Fruit fly (Drosophila melanogaster): ENCODE data around the gene tld.
A peak's percentile ranks its signal among the peaks of the same experiment; 100 is the strongest.

Gene tld

dm6 chr3R:24749055-24749992 is at the start of gene tld:
Gene tld (plus strand): TSS chr3R:24749731.
- TF ChIP-seq Hr3 (GFP tag; optimal IDR thresholded peaks at IDR 0.05) (no peak), Blimp-1 (GFP tag; optimal IDR thresholded peaks at IDR 0.05) (peak; percentile 45), CG15479 (GFP tag; optimal IDR thresholded peaks at IDR 0.05) (peak; percentile 54), cas (GFP tag; IDR thresholded peaks at IDR 0.05) (no peak), sim (GFP tag; IDR thresholded peaks at IDR 0.05) (no peak), D (optimal IDR thresholded peaks at IDR 0.05) (peak; percentile 78), D (GFP tag; optimal IDR thresholded peaks at IDR 0.05) (no peak), tgo (GFP tag; IDR thresholded peaks at IDR 0.05) (no peak), CG3065 (GFP tag; optimal IDR thresholded peaks at IDR 0.05) (peak; percentile 44), yki (optimal IDR thresholded peaks at IDR 0.05) (no peak), zen (tag; optimal IDR thresholded peaks at IDR 0.05) (peak; percentile 91), pros (GFP tag; optimal IDR thresholded peaks at IDR 0.05) (no peak), slp2 (GFP tag; optimal IDR thresholded peaks at IDR 0.05) (no peak), tll (GFP tag; optimal IDR thresholded peaks at IDR 0.05) (peak in 1 of 2 experiments; percentile 88), CG11560 (tag; IDR thresholded peaks at IDR 0.05) (no peak), z (GFP tag; IDR thresholded peaks at IDR 0.05) (peak; percentile 54; the same call in 1 of the 3 replicates), Atf-2 (GFP tag; optimal IDR thresholded peaks at IDR 0.05) (no peak), cad (GFP tag; optimal IDR thresholded peaks at IDR 0.05) (peak; percentile 98), gsb-n (tag; optimal IDR thresholded peaks at IDR 0.05) (no peak), Mes4 (GFP tag; optimal IDR thresholded peaks at IDR 0.05) (no peak)

DNA sequence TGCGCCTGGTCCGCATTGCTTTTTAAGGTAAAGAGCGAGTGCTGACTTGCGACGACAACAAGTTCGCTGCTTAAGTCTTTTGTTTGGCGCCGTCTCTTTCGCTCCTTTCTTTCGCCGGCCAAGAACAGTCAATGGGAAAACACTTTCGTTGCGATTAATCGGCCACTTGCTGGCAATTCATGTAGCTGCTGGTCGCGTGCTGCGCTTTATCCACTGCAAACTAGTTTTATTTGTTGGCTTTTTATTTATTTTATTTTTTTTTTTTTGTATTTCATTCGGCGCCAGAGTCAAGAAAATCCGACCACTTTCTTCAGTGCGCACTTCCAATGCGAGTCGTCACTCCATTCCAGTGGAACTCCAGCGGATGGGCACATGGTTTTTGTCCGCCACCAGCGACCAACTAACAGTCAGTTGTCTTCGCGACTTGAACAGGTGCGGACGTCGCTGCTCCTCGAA is 37.1 kb upstream of the tld start, which contains the start of the genes CG13627 and CG46316:
Gene CG13627, plus strand, starts transcription at position 406 of the 456 bp plus-strand sequence.
Gene CG46316, plus strand, starts transcription at position 406 of the 456 bp plus-strand sequence.
- TF ChIP-seq vvl (GFP tag; IDR thresholded peaks at IDR 0.05) (peak; percentile 44; the same call in 1 of the 2 replicates), Blimp-1 (GFP tag; optimal IDR thresholded peaks at IDR 0.05) (peak; percentile 80), NFAT (GFP tag; IDR thresholded peaks at IDR 0.05) (no peak), pan (optimal IDR thresholded peaks at IDR 0.05) (no peak), pan (GFP tag; optimal IDR thresholded peaks at IDR 0.05 in 1 of 2, IDR thresholded peaks at IDR 0.05 in 1 of 2) (no peak), toy (GFP tag; IDR thresholded peaks at IDR 0.05) (no peak), Bteb2 (GFP tag; optimal IDR thresholded peaks at IDR 0.05) (no peak), CG3163 (GFP tag; optimal IDR thresholded peaks at IDR 0.05) (no peak), Ets65A (GFP tag) (peak; percentile 63)

DNA sequence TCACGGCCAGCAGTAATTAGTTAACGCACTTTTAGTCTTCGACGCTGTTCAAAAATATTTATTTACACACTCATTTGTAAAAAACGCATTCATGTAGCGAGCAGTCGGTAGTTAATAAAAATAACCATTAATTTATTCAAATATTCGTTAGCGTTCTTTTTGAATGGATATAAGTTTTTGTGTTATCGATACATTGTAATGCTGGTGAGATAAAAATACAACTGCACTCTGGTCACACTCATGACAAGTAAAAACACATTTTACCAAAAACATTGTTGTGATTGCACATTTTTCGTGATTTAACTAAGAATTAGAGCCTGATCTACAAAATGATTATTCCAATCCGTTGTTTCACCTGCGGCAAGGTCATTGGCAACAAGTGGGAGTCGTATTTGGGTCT is 32.2 kb upstream of the tld start, which contains the start of gene Polr2L:
Gene Polr2L, plus strand, starts transcription at position 223 of the 400 bp plus-strand sequence.
- TF ChIP-seq MESR4 (GFP tag; optimal IDR thresholded peaks at IDR 0.05) (peak; percentile 48), E2f2 (GFP tag; IDR thresholded peaks at IDR 0.05) (peak; percentile 74), stwl (tag; optimal IDR thresholded peaks at IDR 0.05) (peak; percentile 62), CG4617 (GFP tag; optimal IDR thresholded peaks at IDR 0.05; ENCODE audit: borderline replicate concordance) (peak; percentile 29), Dref (GFP tag; IDR thresholded peaks at IDR 0.05) (peak; percentile 63), oc (tag; optimal IDR thresholded peaks at IDR 0.05) (no peak), CG13287 (GFP tag; IDR thresholded peaks at IDR 0.05; ENCODE audit: partially characterized antibody) (peak; percentile 25; the same call in 1 of the 2 replicates), CG9727 (GFP tag; optimal IDR thresholded peaks at IDR 0.05) (no peak), hth (optimal IDR thresholded peaks at IDR 0.05) (no peak), gfzf (GFP tag; optimal IDR thresholded peaks at IDR 0.05) (peak; percentile 70), CG10431 (GFP tag; optimal IDR thresholded peaks at IDR 0.05) (no peak), amos (GFP tag; IDR thresholded peaks at IDR 0.05; ENCODE audit: partially characterized antibody) (0 out of 2 replicates have a peak, but pooled peaks have one; percentile 21), CG31365 (tag; optimal IDR thresholded peaks at IDR 0.05) (no peak), vvl (GFP tag; IDR thresholded peaks at IDR 0.05) (peak; percentile 34; the same call in 1 of the 2 replicates), Scr (GFP tag; IDR thresholded peaks at IDR 0.05; ENCODE audit: partially characterized antibody) (peak; percentile 41; the same call in 1 of the 2 replicates), CG9437 (GFP tag; optimal IDR thresholded peaks at IDR 0.05) (no peak), pzg (GFP tag; optimal IDR thresholded peaks at IDR 0.05) (peak; percentile 48), Myb (GFP tag; optimal IDR thresholded peaks at IDR 0.05) (peak; percentile 93), trem (tag; optimal IDR thresholded peaks at IDR 0.05) (peak; percentile 28), CG9797 (GFP tag; optimal IDR thresholded peaks at IDR 0.05) (peak; percentile 53)

Data from whole organism, embryonic.